Worm (Caenorhabditis elegans) whole organism, L1 larva: ENCODE results near the gene gst-14.
A peak's percentile ranks its signal among the peaks of the same experiment; 100 is the strongest.

ENCODE experiments used
- C04F5.9 ChIP-seq: sonication (generic microtip); optimal IDR thresholded peaks from 2 replicates; lab custom pipeline; 2016; ENCODE audit warnings: missing genetic modification characterization, missing compliant biosample characterization
- C16A3.4 ChIP-seq: fragments of 150-350 bp; optimal IDR thresholded peaks from 2 replicates; lab custom pipeline; 2014; ENCODE audit warnings: missing biosample characterization, missing genetic modification characterization
- C34B4.2 ChIP-seq: sonication (generic microtip); optimal IDR thresholded peaks from 2 replicates; lab custom pipeline; 2017; ENCODE audit warnings: mild to moderate bottlenecking, missing genetic modification characterization, missing compliant biosample characterization
- aha-1 ChIP-seq: fragments of 150-350 bp; optimal IDR thresholded peaks from 2 replicates; lab custom pipeline; 2014; ENCODE audit warnings: missing biosample characterization, missing genetic modification characterization
- alr-1 ChIP-seq: fragments of 200-800 bp; sonication (Bioruptor generic); optimal IDR thresholded peaks from 2 replicates; lab custom pipeline; 2018; ENCODE audit warnings: borderline replicate concordance, mild to moderate bottlenecking, missing genetic modification characterization, missing compliant biosample characterization
- aly-2 ChIP-seq: fragments of 150-350 bp; optimal IDR thresholded peaks from 2 replicates; lab custom pipeline; 2014; ENCODE audit warnings: missing biosample characterization, missing genetic modification characterization
- ama-1 ChIP-seq: fragments of 150-350 bp; optimal IDR thresholded peaks from 2 replicates; lab custom pipeline; 2014
- ceh-82 ChIP-seq, 3 experiments: fragments of 150-350 bp in 1 of 3; sonication (generic microtip) in 2 of 3; optimal IDR thresholded peaks; 2 replicates each; lab custom pipeline; 2014 to 2017; ENCODE audit warnings: missing biosample characterization in 3 of 3, missing genetic modification characterization in 3 of 3
- dpl-1 ChIP-seq, 3 experiments: fragments of 150-350 bp in 2 of 3; sonication (generic microtip) in 1 of 3; optimal IDR thresholded peaks; 2 replicates each; lab custom pipeline; 2014 to 2017; ENCODE audit warnings: missing biosample characterization in 3 of 3, missing genetic modification characterization in 3 of 3, missing genetic modification reagents in 3 of 3
- efl-1 ChIP-seq, 4 experiments: fragments of 150-350 bp; optimal IDR thresholded peaks in 3 of 4; peaks in 1 of 4; 1 replicate in 1 of 4; 2 replicates in 3 of 4; lab custom pipeline; 2014; ENCODE audit warnings: missing biosample characterization in 2 of 4, missing genetic modification characterization in 2 of 4, missing genetic modification reagents in 2 of 4
- egl-13 ChIP-seq: sonication (generic microtip); optimal IDR thresholded peaks from 2 replicates; lab custom pipeline; 2016; ENCODE audit warnings: missing genotype, missing genetic modification reagents, missing genetic modification characterization, missing compliant biosample characterization
- egl-27 ChIP-seq, 2 experiments: fragments of 150-350 bp in 1 of 2; sonication (generic microtip); optimal IDR thresholded peaks; 3 replicates each; lab custom pipeline; 2017 to 2018; ENCODE audit warnings: missing biosample characterization in 2 of 2, missing genetic modification characterization in 2 of 2, missing genetic modification reagents in 2 of 2
- elt-2 ChIP-seq: sonication (generic microtip); optimal IDR thresholded peaks from 2 replicates; lab custom pipeline; 2016; ENCODE audit warnings: missing genetic modification characterization, mild to moderate bottlenecking, inconsistent platforms, missing compliant biosample characterization, missing genetic modification reagents
- elt-3 ChIP-seq, 6 experiments: fragments of 150-350 bp in 1 of 6; sonication (generic microtip); optimal IDR thresholded peaks; 2 replicates each; lab custom pipeline; 2017 to 2018; ENCODE audit warnings: missing biosample characterization in 6 of 6, missing genetic modification characterization in 6 of 6, inconsistent platforms in 1 of 6
- fkh-10 ChIP-seq: sonication (generic microtip); optimal IDR thresholded peaks from 2 replicates; lab custom pipeline; 2017; ENCODE audit warnings: missing biosample characterization, missing genetic modification reagents, missing genetic modification characterization
- fos-1 ChIP-seq: fragments of 150-350 bp; optimal IDR thresholded peaks from 2 replicates; lab custom pipeline; 2014; ENCODE audit warnings: missing biosample characterization, missing genetic modification characterization
- lin-13 ChIP-seq: fragments of 150-350 bp; optimal IDR thresholded peaks from 2 replicates; lab custom pipeline; 2014; ENCODE audit warnings: missing biosample characterization, missing genetic modification reagents, missing genetic modification characterization
- lin-14 ChIP-seq: fragments of 200-800 bp; sonication (Bioruptor generic); optimal IDR thresholded peaks from 2 replicates; lab custom pipeline; 2018; ENCODE audit warnings: mild to moderate bottlenecking, missing genetic modification characterization, moderate library complexity, missing compliant biosample characterization
- lin-35 ChIP-seq, 2 experiments: fragments of 150-350 bp; optimal IDR thresholded peaks; 2 replicates each; lab custom pipeline; 2014; ENCODE audit warnings: missing biosample characterization in 2 of 2, missing genetic modification characterization in 2 of 2, missing genetic modification reagents in 2 of 2
- lin-39 ChIP-seq: fragments of 150-350 bp; optimal IDR thresholded peaks from 2 replicates; lab custom pipeline; 2014; ENCODE audit warnings: missing biosample characterization, missing genetic modification reagents, missing genetic modification characterization
- lir-3 ChIP-seq: sonication (generic microtip); optimal IDR thresholded peaks from 2 replicates; lab custom pipeline; 2016; ENCODE audit warnings: mild to moderate bottlenecking, missing genetic modification characterization, moderate library complexity, missing compliant biosample characterization; ENCODE audit not compliant: poor library complexity
- lsy-2 ChIP-seq, 2 experiments: fragments of 150-350 bp; optimal IDR thresholded peaks; 2 replicates each; lab custom pipeline; 2014; ENCODE audit warnings: missing biosample characterization in 2 of 2, missing genetic modification characterization in 2 of 2
- mab-9 ChIP-seq: fragments of 200-800 bp; sonication (Bioruptor generic); IDR thresholded peaks from 2 replicates; pipeline ENCODE4 v1.3.6; 2022; ENCODE audit warnings: missing genetic modification reagents, missing genetic modification characterization, missing compliant biosample characterization
- mef-2 ChIP-seq: fragments of 150-350 bp; optimal IDR thresholded peaks from 2 replicates; lab custom pipeline; 2014; ENCODE audit warnings: missing biosample characterization, missing genetic modification characterization
- nhr-11 ChIP-seq: fragments of 150-350 bp; optimal IDR thresholded peaks from 2 replicates; lab custom pipeline; 2014; ENCODE audit warnings: missing biosample characterization, missing genetic modification characterization
- nhr-20 ChIP-seq: sonication (generic microtip); optimal IDR thresholded peaks from 2 replicates; lab custom pipeline; 2016; ENCODE audit warnings: mild to moderate bottlenecking, missing genetic modification characterization, missing compliant biosample characterization
- nhr-237 ChIP-seq: fragments of 150-350 bp; optimal IDR thresholded peaks from 2 replicates; lab custom pipeline; 2014; ENCODE audit warnings: missing biosample characterization, missing genetic modification characterization
- nhr-28 ChIP-seq: fragments of 150-350 bp; optimal IDR thresholded peaks from 2 replicates; lab custom pipeline; 2014; ENCODE audit warnings: missing biosample characterization, missing genetic modification characterization
- nhr-84 ChIP-seq: sonication (generic microtip); optimal IDR thresholded peaks from 2 replicates; lab custom pipeline; 2017; ENCODE audit warnings: missing biosample characterization, missing genetic modification characterization
- nhr-85 ChIP-seq: sonication (generic microtip); peaks from one replicate; lab custom pipeline; 2016; ENCODE audit warnings: missing genetic modification characterization, inconsistent platforms, missing compliant biosample characterization
- pax-3 ChIP-seq: fragments of 200-800 bp; sonication (Bioruptor generic); optimal IDR thresholded peaks from 2 replicates; lab custom pipeline; 2018; ENCODE audit warnings: mild to moderate bottlenecking, missing genetic modification characterization, moderate library complexity, missing compliant biosample characterization
- rnt-1 ChIP-seq: sonication (generic microtip); optimal IDR thresholded peaks from 2 replicates; lab custom pipeline; 2016; ENCODE audit warnings: mild to moderate bottlenecking, missing genetic modification characterization, moderate library complexity, missing compliant biosample characterization
- skn-1 ChIP-seq: fragments of 150-350 bp; optimal IDR thresholded peaks from 2 replicates; lab custom pipeline; 2014; ENCODE audit warnings: missing biosample characterization, missing genetic modification characterization
- snu-23 ChIP-seq: sonication (generic microtip); optimal IDR thresholded peaks from 2 replicates; lab custom pipeline; 2016; ENCODE audit warnings: missing genetic modification characterization, missing compliant biosample characterization
- sox-4 ChIP-seq: sonication (generic microtip); optimal IDR thresholded peaks from 2 replicates; lab custom pipeline; 2016; ENCODE audit warnings: missing genetic modification characterization, missing compliant biosample characterization
- swsn-7 ChIP-seq: sonication (generic microtip); optimal IDR thresholded peaks from 2 replicates; lab custom pipeline; 2016; ENCODE audit warnings: missing genetic modification characterization, missing compliant biosample characterization
- tbx-2 ChIP-seq: sonication (generic microtip); optimal IDR thresholded peaks from 2 replicates; lab custom pipeline; 2016; ENCODE audit warnings: missing genetic modification characterization, missing compliant biosample characterization
- unc-62 ChIP-seq: fragments of 150-350 bp; optimal IDR thresholded peaks from 2 replicates; lab custom pipeline; 2014; ENCODE audit warnings: missing biosample characterization, missing genetic modification reagents, missing genetic modification characterization
- vab-15 ChIP-seq: sonication (generic microtip); optimal IDR thresholded peaks from 2 replicates; lab custom pipeline; 2017; ENCODE audit warnings: missing genotype, mild to moderate bottlenecking, missing genetic modification characterization, missing compliant biosample characterization
- zag-1 ChIP-seq: fragments of 150-350 bp; optimal IDR thresholded peaks from 2 replicates; lab custom pipeline; 2014; ENCODE audit warnings: missing biosample characterization, missing genetic modification characterization
- ztf-11 ChIP-seq, 2 experiments: sonication (generic microtip); optimal IDR thresholded peaks; 2 replicates each; lab custom pipeline; 2016 to 2017; ENCODE audit warnings: missing genetic modification characterization in 2 of 2, missing biosample characterization in 1 of 2, missing compliant biosample characterization in 1 of 2
- ztf-4 ChIP-seq: fragments of 150-350 bp; optimal IDR thresholded peaks from 2 replicates; lab custom pipeline; 2014; ENCODE audit warnings: missing biosample characterization, missing genetic modification characterization

Gene gst-14

DNA sequence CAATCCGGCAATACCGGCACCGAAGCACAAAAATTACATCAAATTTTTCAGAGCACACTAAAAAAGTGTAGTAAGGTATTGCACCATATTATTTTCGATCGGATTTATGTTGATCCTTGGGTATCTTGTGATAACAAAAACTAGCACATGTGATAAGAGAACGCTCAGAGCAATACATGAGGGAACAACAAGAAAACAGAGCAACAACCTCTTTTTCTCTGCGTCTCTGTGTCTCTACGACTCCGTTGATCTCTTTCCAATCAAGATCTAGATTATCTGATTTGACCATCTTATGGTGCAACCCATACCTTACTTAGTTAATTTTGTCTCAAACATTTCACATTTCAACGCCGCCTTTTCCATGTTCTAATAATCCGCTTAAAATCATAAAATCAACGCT lies 16.3 kb upstream of the gst-14 start, which contains the start of gene tag-10:
Gene tag-10, plus strand, starts transcription at position 347 of the 400 bp plus-strand sequence.
- TF ChIP-seq elt-2 (tag; lab: Kevin White, UChicago) (peak; percentile 18), egl-13 (tag; lab: Kevin White, UChicago) (no peak), C16A3.4 (tag; lab: Kevin White, UChicago) (no peak), vab-15 (no peak), rnt-1 (tag; lab: Kevin White, UChicago) (peak; percentile 4), nhr-237 (tag; lab: Kevin White, UChicago) (no peak), mef-2 (no peak), nhr-28 (tag; lab: Kevin White, UChicago) (no peak), unc-62 (GFP tag; lab: Kevin White, UChicago) (no peak), ztf-4 (tag; lab: Kevin White, UChicago) (no peak), lir-3 (tag; lab: Kevin White, UChicago) (no peak)

DNA sequence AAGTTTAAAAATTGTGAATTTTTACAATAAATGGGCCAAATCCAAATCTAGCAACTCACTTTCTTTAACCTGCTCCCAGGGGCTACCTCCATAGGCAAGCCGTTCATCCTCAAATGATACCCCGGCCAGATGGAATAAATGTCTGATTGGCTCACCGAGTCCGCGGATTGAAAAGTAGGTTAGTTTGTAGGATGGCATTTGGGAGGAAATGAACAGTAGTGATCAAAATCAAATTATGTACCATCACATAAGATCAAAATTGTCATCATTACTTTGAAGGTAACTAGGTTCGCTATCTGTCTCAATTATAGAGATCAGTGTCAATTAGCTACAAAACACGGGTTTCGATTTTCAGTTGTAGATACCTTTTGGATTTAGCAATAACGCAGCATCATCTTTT lies 14.8 kb upstream of the gst-14 start, which contains the start of the genes gst-17 and gst-18:
Gene gst-17, minus strand, starts transcription at position 101 of the 400 bp plus-strand sequence.
Gene gst-18, minus strand, starts transcription at position 198 of the 400 bp plus-strand sequence.
- no peak for TF ChIP-seq elt-3 (tag; optimal IDR thresholded peaks at IDR 0.05; lab: Kevin White, UChicago)
- TF ChIP-seq lin-13 (GFP tag; lab: Kevin White, UChicago) = no peak
- TF ChIP-seq lsy-2 (tag; optimal IDR thresholded peaks at IDR 0.05; lab: Kevin White, UChicago) = no peak
- TF ChIP-seq pax-3 = no peak
- TF ChIP-seq nhr-85 (tag; lab: Kevin White, UChicago) = no peak
- no peak for TF ChIP-seq tbx-2 (tag; lab: Kevin White, UChicago)
- no peak for TF ChIP-seq ceh-82 (tag; optimal IDR thresholded peaks at IDR 0.05; lab: Kevin White, UChicago)
- no peak for TF ChIP-seq nhr-11
- TF ChIP-seq ztf-11 (tag; optimal IDR thresholded peaks at IDR 0.05; lab: Kevin White, UChicago) = no peak
- no peak for TF ChIP-seq zag-1 (tag; lab: Kevin White, UChicago)
- no peak for TF ChIP-seq lin-39 (tag; lab: Kevin White, UChicago)
- TF ChIP-seq aha-1 (tag; lab: Kevin White, UChicago) = no peak
- no peak for TF ChIP-seq nhr-84
- no peak for TF ChIP-seq vab-15
- no peak for TF ChIP-seq rnt-1 (tag; lab: Kevin White, UChicago)
- no peak for TF ChIP-seq lin-35 (GFP tag; optimal IDR thresholded peaks at IDR 0.05; lab: Kevin White, UChicago)
- TF ChIP-seq aly-2 = no peak

DNA sequence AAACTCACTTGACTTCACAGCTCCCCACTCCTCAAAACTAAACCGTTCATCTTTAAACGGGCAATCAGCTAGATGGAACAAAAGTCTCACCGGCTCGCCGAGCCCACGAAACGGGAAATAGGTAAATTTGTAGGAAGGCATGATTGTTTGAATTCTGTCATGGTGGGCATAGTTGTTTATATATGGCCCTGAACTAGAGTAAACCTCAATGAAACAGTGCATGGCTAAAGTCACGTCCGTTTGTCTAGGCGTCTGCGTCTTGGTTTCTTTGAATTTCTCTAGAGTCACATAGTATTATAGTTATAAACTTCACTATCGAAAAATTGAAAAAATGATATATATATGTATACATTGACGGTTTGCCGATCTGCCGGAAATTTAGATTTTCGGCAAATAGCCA lies 11.1 kb upstream of the gst-14 start, which contains the start of gene gst-19:
Gene gst-19, minus strand, starts transcription at position 145 of the 400 bp plus-strand sequence.
- TF ChIP-seq snu-23 (peak; percentile 28), sox-4 (tag; lab: Kevin White, UChicago) (no peak), swsn-7 (tag; lab: Kevin White, UChicago) (no peak), nhr-20 (tag; lab: Kevin White, UChicago) (peak; percentile 52), C34B4.2 (tag; lab: Kevin White, UChicago) (no peak), fos-1 (tag; lab: Kevin White, UChicago) (no peak), C04F5.9 (tag; lab: Kevin White, UChicago) (no peak), lin-14 (GFP tag; lab: Kevin White, UChicago) (peak; percentile 20), ama-1 (lab: Kevin White, UChicago) (no peak), ztf-11 (tag; optimal IDR thresholded peaks at IDR 0.05; lab: Kevin White, UChicago) (no peak), dpl-1 (GFP tag; optimal IDR thresholded peaks at IDR 0.05; lab: Kevin White, UChicago) (peak in 1 of 3 experiments; percentile 2)

DNA sequence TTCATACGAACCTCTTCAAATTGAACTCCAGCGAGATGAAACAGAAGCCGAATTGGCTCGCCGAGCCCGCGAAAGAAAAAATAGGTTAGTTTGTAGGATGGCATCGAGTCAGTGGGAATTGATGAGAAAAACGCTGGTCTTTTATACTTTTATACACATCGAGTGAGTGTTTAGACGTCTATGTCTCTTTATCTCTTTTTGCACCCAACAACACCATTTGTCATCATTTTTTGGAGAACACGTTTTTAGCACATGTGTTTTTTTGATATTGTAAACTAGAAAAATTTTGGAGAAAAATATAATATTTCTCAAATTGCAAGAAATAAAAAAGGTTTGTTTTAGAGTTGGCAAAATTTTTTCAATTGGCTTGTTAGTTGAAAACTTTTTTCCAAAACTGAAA lies 8.4 kb upstream of the gst-14 start, which contains the start of gene gst-16:
Gene gst-16, minus strand, starts transcription at position 111 of the 400 bp plus-strand sequence.
- no peak for TF ChIP-seq egl-27 (tag; optimal IDR thresholded peaks at IDR 0.05; lab: Kevin White, UChicago)
- TF ChIP-seq efl-1 (optimal IDR thresholded peaks at IDR 0.05; lab: Kevin White, UChicago) = no peak
- TF ChIP-seq efl-1 (GFP tag; optimal IDR thresholded peaks at IDR 0.05 in 1 of 2; lab: Kevin White, UChicago) = peak in 1 of 2 experiments; percentile 82
- peak; percentile 9 for TF ChIP-seq nhr-20 (tag; lab: Kevin White, UChicago)
- TF ChIP-seq lin-14 (GFP tag; lab: Kevin White, UChicago) = peak; percentile 9
- TF ChIP-seq fkh-10 = no peak
- no peak for TF ChIP-seq alr-1 (tag; lab: Kevin White, UChicago)
- no peak for TF ChIP-seq mab-9
- peak; percentile 97 for TF ChIP-seq skn-1 (tag; lab: Kevin White, UChicago)
- TF ChIP-seq, all 84 proteins: peak for 4
